Worm (Caenorhabditis elegans) whole organism, L4 larva: ENCODE measurements around the gene frpr-5.
"Not testable (repeated sequence)": the region's sequence is repeated elsewhere in the genome, so short reads cannot be mapped to it uniquely, and the experiment has no call there.

Experiments
- dve-1 ChIP-seq: sonication (generic microtip); optimal IDR thresholded peaks from 2 replicates; lab custom pipeline; 2017; ENCODE audit warnings: antibody characterized with exemption, mild to moderate bottlenecking, missing genetic modification characterization, missing compliant biosample characterization; ENCODE audit not compliant: insufficient read depth
- hmg-1.1 ChIP-seq: fragments of 200-800 bp; sonication (Bioruptor generic); IDR thresholded peaks from 2 replicates; pipeline ENCODE4 v1.3.6; 2022; ENCODE audit warnings: missing genetic modification reagents, missing genetic modification characterization, missing compliant biosample characterization
- nhr-77 ChIP-seq: fragments of 150-350 bp; optimal IDR thresholded peaks from 2 replicates; lab custom pipeline; 2014; ENCODE audit warnings: missing biosample characterization, missing genetic modification characterization

- TF ChIP-seq hmg-1.1 (GFP tag; lab: Robert Waterston, UW); nhr-77 (tag; lab: Kevin White, UChicago); dve-1 (tag; lab: Kevin White, UChicago): not testable (repeated sequence)
These were observed 26.4 kb downstream of the frpr-5 start for ce11 chrV:13509504-13509903.
